Worm (Caenorhabditis elegans) whole organism, L4 larva: ENCODE data around the gene F38E1.6.

Experiments
- F44E2.7 ChIP-seq: fragments of 200-800 bp; sonication (Bioruptor generic); IDR thresholded peaks from 2 replicates; pipeline ENCODE4 v2.1.2; 2022; ENCODE audit warnings: missing genetic modification characterization, missing compliant biosample characterization
- F49E8.2 ChIP-seq: sonication (generic microtip); optimal IDR thresholded peaks from 2 replicates; lab custom pipeline; 2016; ENCODE audit warnings: missing compliant biosample characterization, mild to moderate bottlenecking, missing genetic modification characterization, borderline replicate concordance
- aly-2 ChIP-seq: sonication (generic microtip); optimal IDR thresholded peaks from 2 replicates; lab custom pipeline; 2018; ENCODE audit warnings: missing biosample characterization, missing genetic modification characterization
- mdl-1 ChIP-seq, 2 experiments: fragments of 150-350 bp in 1 of 2; sonication (generic microtip) in 1 of 2; optimal IDR thresholded peaks; 2 replicates each; lab custom pipeline; 2014 to 2017; ENCODE audit warnings: missing biosample characterization in 2 of 2, missing genetic modification characterization in 2 of 2
- nhr-6 ChIP-seq: fragments of 150-350 bp; optimal IDR thresholded peaks from 2 replicates; lab custom pipeline; 2014; ENCODE audit warnings: missing biosample characterization, missing genetic modification characterization
- pqm-1 ChIP-seq: sonication (generic microtip); optimal IDR thresholded peaks from 2 replicates; lab custom pipeline; 2017; ENCODE audit warnings: missing biosample characterization, missing genetic modification characterization
- zag-1 ChIP-seq: fragments of 150-350 bp; optimal IDR thresholded peaks from 2 replicates; lab custom pipeline; 2014; ENCODE audit warnings: missing biosample characterization, missing genetic modification characterization
- zip-11 ChIP-seq: fragments of 200-800 bp; sonication (Bioruptor generic); IDR thresholded peaks from 2 replicates; pipeline ENCODE4 v1.3.6; 2022; ENCODE audit warnings: missing genetic modification characterization, missing compliant biosample characterization

ce11 chrV:8400808-8401207 is 40.9 kb downstream of the F38E1.6 start:
- TF ChIP-seq F49E8.2 (no peak), F44E2.7 (GFP tag; lab: Robert Waterston, UW) (no peak), mdl-1 (tag; optimal IDR thresholded peaks at IDR 0.05; lab: Kevin White, UChicago) (no peak), zag-1 (no peak), aly-2 (tag; lab: Kevin White, UChicago) (no peak), nhr-6 (tag; lab: Kevin White, UChicago) (no peak), zip-11 (GFP tag; lab: Robert Waterston, UW) (no peak), pqm-1 (no peak)
